Fruit fly (Drosophila melanogaster) whole organism, embryonic: ENCODE results near the gene ttm50.

ENCODE experiments used
- Adf1 ChIP-seq: fragments of 200-800 bp; sonication (Bioruptor generic); IDR thresholded peaks from 2 replicates; pipeline ENCODE4 v1.3.6; 2022; ENCODE audit warnings: missing biosample characterization, missing genetic modification characterization
- BEAF-32 ChIP-seq: fragments of 200-800 bp; sonication (Bioruptor generic); optimal IDR thresholded peaks from 3 replicates; lab custom pipeline; 2017; ENCODE audit warnings: missing biosample characterization, missing genetic modification characterization, mild to moderate bottlenecking, moderate library complexity, missing genetic modification reagents
- CG1024 ChIP-seq: fragments of 200-800 bp; sonication (Bioruptor generic); IDR thresholded peaks from 2 replicates; pipeline ENCODE4 v1.3.6; 2022; ENCODE audit warnings: missing biosample characterization, missing genetic modification characterization
- CG10267 ChIP-seq: fragments of 200-800 bp; sonication (Bioruptor generic); optimal IDR thresholded peaks from 2 replicates; lab custom pipeline; 2018; ENCODE audit warnings: missing biosample characterization, mild to moderate bottlenecking, missing genetic modification characterization, moderate library complexity
- CG10959 ChIP-seq: fragments of 200-800 bp; sonication (Bioruptor generic); IDR thresholded peaks from 2 replicates; pipeline ENCODE4 v1.3.6; 2022; ENCODE audit warnings: missing biosample characterization, missing genetic modification characterization
- CG11093 ChIP-seq: fragments of 200-800 bp; sonication (Bioruptor generic); IDR thresholded peaks from 3 replicates; pipeline ENCODE4 v1.3.6; 2022; ENCODE audit warnings: missing biosample characterization, missing genetic modification characterization
- CG11456 ChIP-seq: fragments of 200-800 bp; sonication (Bioruptor generic); IDR thresholded peaks from 3 replicates; pipeline ENCODE4 v1.3.6; 2022; ENCODE audit warnings: missing biosample characterization, missing genetic modification characterization
- CG12236 ChIP-seq: fragments of 200-800 bp; sonication (Bioruptor generic); optimal IDR thresholded peaks from 2 replicates; lab custom pipeline; 2016; ENCODE audit warnings: missing biosample characterization, missing genetic modification characterization
- CG13287 ChIP-seq: fragments of 200-800 bp; sonication (Bioruptor generic); IDR thresholded peaks from 2 replicates; pipeline ENCODE4 v1.3.6; 2022; ENCODE audit warnings: missing biosample characterization, missing genetic modification characterization; ENCODE audit not compliant: partially characterized antibody
- CG14014 ChIP-seq: fragments of 200-800 bp; sonication (Bioruptor generic); IDR thresholded peaks from 2 replicates; pipeline ENCODE4 v1.3.6; 2022; ENCODE audit warnings: missing biosample characterization, missing genetic modification characterization
- CG14050 ChIP-seq: fragments of 200-800 bp; sonication (Bioruptor generic); IDR thresholded peaks from 3 replicates; pipeline ENCODE4 v1.3.6; 2022; ENCODE audit warnings: missing biosample characterization, missing genetic modification characterization
- CG16813 ChIP-seq: fragments of 200-800 bp; sonication (Bioruptor generic); IDR thresholded peaks from 3 replicates; pipeline ENCODE4 v1.3.6; 2022; ENCODE audit warnings: missing biosample characterization, missing genetic modification characterization; ENCODE audit not compliant: partially characterized antibody
- CG17186 ChIP-seq: fragments of 200-800 bp; sonication (Bioruptor generic); optimal IDR thresholded peaks from 3 replicates; lab custom pipeline; 2017; ENCODE audit warnings: missing biosample characterization, missing genetic modification reagents, missing genetic modification characterization
- CG18011 ChIP-seq: fragments of 200-800 bp; sonication (Bioruptor generic); optimal IDR thresholded peaks from 2 replicates; lab custom pipeline; 2017; ENCODE audit warnings: missing biosample characterization, missing genetic modification characterization, mild to moderate bottlenecking, moderate library complexity, missing genotype
- CG18599 ChIP-seq: fragments of 200-800 bp; sonication (Bioruptor generic); optimal IDR thresholded peaks from 3 replicates; lab custom pipeline; 2017; ENCODE audit warnings: missing biosample characterization, missing genetic modification characterization, mild to moderate bottlenecking, moderate library complexity, missing genetic modification reagents
- CG32772 ChIP-seq: fragments of 200-800 bp; sonication (Bioruptor generic); IDR thresholded peaks from 2 replicates; pipeline ENCODE4 v1.3.6; 2022; ENCODE audit warnings: missing biosample characterization, missing genetic modification characterization
- CG3281 ChIP-seq: fragments of 200-800 bp; sonication (Bioruptor generic); optimal IDR thresholded peaks from 3 replicates; lab custom pipeline; 2017; ENCODE audit warnings: missing biosample characterization, mild to moderate bottlenecking, missing genetic modification characterization
- CG34376 ChIP-seq: fragments of 200-800 bp; sonication (Bioruptor generic); optimal IDR thresholded peaks from 2 replicates; lab custom pipeline; 2018; ENCODE audit warnings: missing biosample characterization, mild to moderate bottlenecking, missing genetic modification characterization
- CG4707 ChIP-seq: fragments of 200-800 bp; sonication (Bioruptor generic); optimal IDR thresholded peaks from 2 replicates; lab custom pipeline; 2018; ENCODE audit warnings: missing biosample characterization, mild to moderate bottlenecking, missing genetic modification characterization, moderate library complexity
- CG6254 ChIP-seq: fragments of 200-800 bp; sonication (Bioruptor generic); optimal IDR thresholded peaks from 3 replicates; lab custom pipeline; 2017; ENCODE audit warnings: mild to moderate bottlenecking, missing biosample characterization, missing genetic modification reagents, missing genetic modification characterization
- CG6683 ChIP-seq: fragments of 200-800 bp; sonication (Bioruptor generic); optimal IDR thresholded peaks from 2 replicates; lab custom pipeline; 2017; ENCODE audit warnings: missing biosample characterization, mild to moderate bottlenecking, missing genetic modification characterization, missing genetic modification reagents
- CG6854 ChIP-seq: fragments of 200-800 bp; sonication (Bioruptor generic); optimal IDR thresholded peaks from 3 replicates; lab custom pipeline; 2017; ENCODE audit warnings: missing biosample characterization, mild to moderate bottlenecking, missing genetic modification characterization
- CG7839 ChIP-seq: fragments of 200-800 bp; sonication (Bioruptor generic); optimal IDR thresholded peaks from 3 replicates; lab custom pipeline; 2018; ENCODE audit warnings: missing biosample characterization, mild to moderate bottlenecking, missing genetic modification characterization, moderate library complexity
- CG7987 ChIP-seq: fragments of 200-800 bp; sonication (Bioruptor generic); optimal IDR thresholded peaks from 2 replicates; lab custom pipeline; 2018; ENCODE audit warnings: missing biosample characterization, mild to moderate bottlenecking, missing genetic modification characterization, moderate library complexity
- CG8388 ChIP-seq: fragments of 200-800 bp; sonication (Bioruptor generic); optimal IDR thresholded peaks from 2 replicates; lab custom pipeline; 2019; ENCODE audit warnings: missing biosample characterization, mild to moderate bottlenecking, missing genetic modification characterization, moderate library complexity
- Dip3 ChIP-seq: fragments of 200-800 bp; sonication (Bioruptor generic); optimal IDR thresholded peaks from 3 replicates; lab custom pipeline; 2016; ENCODE audit warnings: missing biosample characterization, missing genetic modification characterization
- HLH54F ChIP-seq: fragments of 200-800 bp; sonication (Bioruptor generic); optimal IDR thresholded peaks from 3 replicates; lab custom pipeline; 2016; ENCODE audit warnings: missing biosample characterization, missing genetic modification characterization
- Hand ChIP-seq: fragments of 200-800 bp; sonication (Bioruptor generic); optimal IDR thresholded peaks from 2 replicates; lab custom pipeline; 2017; ENCODE audit warnings: mild to moderate bottlenecking, missing biosample characterization, missing genetic modification reagents, missing genetic modification characterization
- HmgZ ChIP-seq: fragments of 200-800 bp; sonication (Bioruptor generic); optimal IDR thresholded peaks from 2 replicates; lab custom pipeline; 2018; ENCODE audit warnings: missing biosample characterization, mild to moderate bottlenecking, missing genetic modification characterization
- Hmx ChIP-seq: fragments of 200-800 bp; sonication (Bioruptor generic); optimal IDR thresholded peaks from 2 replicates; lab custom pipeline; 2016; ENCODE audit warnings: missing biosample characterization, missing genetic modification characterization
- Hr39 ChIP-seq: fragments of >200 bp; optimal IDR thresholded peaks from 2 replicates; lab custom pipeline; 2017
- Myb ChIP-seq: fragments of 200-800 bp; sonication (Bioruptor generic); optimal IDR thresholded peaks from 2 replicates; lab custom pipeline; 2016; ENCODE audit warnings: missing biosample characterization, missing genetic modification characterization
- Rfx ChIP-seq: fragments of 200-800 bp; sonication (Bioruptor generic); IDR thresholded peaks from 2 replicates; pipeline ENCODE4 v1.3.6; 2022; ENCODE audit warnings: missing biosample characterization, missing genetic modification characterization
- Sin3A ChIP-seq: fragments of >200 bp; optimal IDR thresholded peaks from 2 replicates; lab custom pipeline; 2018
- Trl ChIP-seq, 3 experiments: fragments of >200 bp in 2 of 3; fragments of 200-800 bp in 1 of 3; sonication (Bioruptor generic) in 1 of 3; optimal IDR thresholded peaks; 2 replicates in 1 of 3; 3 replicates in 2 of 3; lab custom pipeline; 2016 to 2017; ENCODE audit warnings: missing biosample characterization in 1 of 3, missing genetic modification characterization in 1 of 3
- Vsx1 ChIP-seq: fragments of 200-800 bp; sonication (Bioruptor generic); optimal IDR thresholded peaks from 2 replicates; lab custom pipeline; 2017; ENCODE audit warnings: missing biosample characterization, mild to moderate bottlenecking, missing genetic modification characterization, missing genetic modification reagents
- ac ChIP-seq: fragments of 200-800 bp; sonication (Bioruptor generic); optimal IDR thresholded peaks from 3 replicates; lab custom pipeline; 2017; ENCODE audit warnings: missing biosample characterization, mild to moderate bottlenecking, missing genetic modification characterization
- aop ChIP-seq: fragments of 200-800 bp; sonication (Bioruptor generic); IDR thresholded peaks from 2 replicates; pipeline ENCODE4 v1.3.6; 2022; ENCODE audit warnings: missing biosample characterization, missing genetic modification characterization
- cg ChIP-seq: fragments of 200-800 bp; sonication (Bioruptor generic); optimal IDR thresholded peaks from 3 replicates; lab custom pipeline; 2019; ENCODE audit warnings: missing biosample characterization, mild to moderate bottlenecking, missing genetic modification characterization, moderate library complexity
- chif ChIP-seq, 2 experiments: fragments of 200-800 bp; sonication (Bioruptor generic); optimal IDR thresholded peaks; 3 replicates each; lab custom pipeline; 2016; ENCODE audit warnings: missing biosample characterization in 2 of 2, missing genetic modification characterization in 2 of 2
- ci ChIP-seq: fragments of 200-800 bp; sonication (Bioruptor generic); IDR thresholded peaks from 3 replicates; pipeline ENCODE4 v1.3.6; 2022; ENCODE audit warnings: missing biosample characterization, missing genetic modification characterization
- dan ChIP-seq: fragments of 200-800 bp; sonication (Bioruptor generic); IDR thresholded peaks from 2 replicates; pipeline ENCODE4 v1.3.6; 2022; ENCODE audit warnings: missing biosample characterization, missing genetic modification characterization
- ftz-f1 ChIP-seq: fragments of 200-800 bp; sonication (Bioruptor generic); optimal IDR thresholded peaks from 2 replicates; lab custom pipeline; 2016; ENCODE audit warnings: missing biosample characterization, missing genetic modification characterization
- grn ChIP-seq: fragments of 200-800 bp; sonication (Bioruptor generic); optimal IDR thresholded peaks from 3 replicates; lab custom pipeline; 2017; ENCODE audit warnings: missing biosample characterization, missing genetic modification characterization
- gsb ChIP-seq: fragments of 200-800 bp; sonication (Bioruptor generic); IDR thresholded peaks from 2 replicates; pipeline ENCODE4 v1.3.6; 2022; ENCODE audit warnings: missing biosample characterization, missing genetic modification characterization
- her ChIP-seq: fragments of 200-800 bp; sonication (Bioruptor generic); optimal IDR thresholded peaks from 2 replicates; lab custom pipeline; 2016; ENCODE audit warnings: missing biosample characterization, missing genetic modification characterization
- jigr1 ChIP-seq: fragments of 200-800 bp; sonication (Bioruptor generic); IDR thresholded peaks from 3 replicates; pipeline ENCODE4 v1.3.6; 2022; ENCODE audit warnings: missing biosample characterization, missing genetic modification characterization
- ken ChIP-seq: fragments of 200-800 bp; sonication (Bioruptor generic); IDR thresholded peaks from 3 replicates; pipeline ENCODE4 v1.3.6; 2022; ENCODE audit warnings: missing biosample characterization, missing genetic modification characterization
- nerfin-2 ChIP-seq: fragments of 200-800 bp; sonication (Bioruptor generic); IDR thresholded peaks from 2 replicates; pipeline ENCODE4 v1.3.6; 2022; ENCODE audit warnings: missing biosample characterization, missing genetic modification characterization; ENCODE audit not compliant: partially characterized antibody
- otp ChIP-seq: fragments of 200-800 bp; sonication (Bioruptor generic); IDR thresholded peaks from 3 replicates; pipeline ENCODE4, ENCODE4 v1.3.6; 2022; ENCODE audit warnings: missing biosample characterization, missing genetic modification characterization
- pros ChIP-seq: fragments of 200-800 bp; sonication (Bioruptor generic); optimal IDR thresholded peaks from 3 replicates; lab custom pipeline; 2019; ENCODE audit warnings: missing biosample characterization, mild to moderate bottlenecking, missing genetic modification characterization, moderate library complexity
- sima ChIP-seq: fragments of 200-800 bp; sonication (Bioruptor generic); optimal IDR thresholded peaks from 2 replicates; lab custom pipeline; 2016; ENCODE audit warnings: missing biosample characterization, missing genetic modification characterization
- trem ChIP-seq: fragments of 200-800 bp; optimal IDR thresholded peaks from 3 replicates; lab custom pipeline; 2019; ENCODE audit warnings: missing biosample characterization, mild to moderate bottlenecking, missing genetic modification characterization, moderate library complexity
- wdn ChIP-seq: fragments of 200-800 bp; sonication (Bioruptor generic); IDR thresholded peaks from 2 replicates; pipeline ENCODE4 v1.3.6; 2022; ENCODE audit warnings: missing biosample characterization, missing genetic modification characterization

ttm50 gene

DNA sequence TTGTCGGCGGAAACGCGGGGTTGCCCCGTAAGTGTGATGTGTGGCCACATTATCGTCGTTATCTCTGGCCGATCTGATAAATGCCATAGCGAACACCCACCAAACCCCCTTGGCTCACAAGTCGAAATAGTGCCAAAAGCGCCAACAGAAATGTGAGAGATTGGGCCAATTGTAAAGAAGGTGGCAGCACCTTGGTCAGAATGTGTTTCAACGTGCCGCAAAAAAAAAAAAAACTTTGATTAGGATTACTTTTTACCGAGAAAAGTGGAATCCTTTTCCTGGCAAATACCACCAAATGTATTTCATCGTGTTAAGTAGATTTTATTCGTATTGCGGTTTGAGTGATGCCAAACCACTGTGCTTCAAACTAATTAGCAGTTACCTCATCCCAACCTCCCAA, 11.0 kb upstream of the ttm50 start (continued):
- TF ChIP-seq CG4707 (GFP tag; lab: Kevin White, UChicago) (no peak), trem (tag; lab: Kevin White, UChicago) (no peak), grn (GFP tag; lab: Kevin White, UChicago) (peak; percentile 78), Hr39 (no peak), CG32772 (peak; percentile 75), pros (GFP tag; lab: Kevin White, UChicago) (no peak), her (peak; percentile 88), Dip3 (peak; percentile 86), BEAF-32 (no peak), CG14050 (peak; percentile 84), nerfin-2 (GFP tag; lab: Robert Waterston, UW) (no peak), Rfx (GFP tag; lab: Robert Waterston, UW) (peak; percentile 95), wdn (GFP tag; lab: Robert Waterston, UW) (peak; percentile 91), CG12236 (GFP tag; lab: Kevin White, UChicago) (peak; percentile 20), CG17186 (GFP tag; lab: Kevin White, UChicago) (no peak), dan (no peak), Sin3A (no peak), ftz-f1 (GFP tag; lab: Kevin White, UChicago) (no peak), CG6683 (peak; percentile 56), CG1024 (GFP tag; lab: Robert Waterston, UW) (peak; percentile 37; the same call in 1 of the 2 replicates), aop (peak; percentile 70), jigr1 (peak; percentile 78; the same call in 2 of the 3 replicates), CG3281 (GFP tag; lab: Kevin White, UChicago) (peak; percentile 86), CG18011 (GFP tag; lab: Kevin White, UChicago) (peak; percentile 59), Hand (GFP tag; lab: Kevin White, UChicago) (peak; percentile 81), chif (GFP tag; optimal IDR thresholded peaks at IDR 0.05; lab: Kevin White, UChicago) (peak; percentile 56 to 80), CG6854 (GFP tag; lab: Kevin White, UChicago) (peak; percentile 53), sima (GFP tag; lab: Kevin White, UChicago) (peak; percentile 42), CG14014 (GFP tag; lab: Robert Waterston, UW) (peak; percentile 92), CG8388 (peak; percentile 16), Myb (GFP tag; lab: Kevin White, UChicago) (peak; percentile 74), CG16813 (GFP tag; lab: Robert Waterston, UW) (no peak), CG18599 (GFP tag; lab: Kevin White, UChicago) (peak; percentile 92), CG11093 (peak; percentile 77; the same call in 2 of the 3 replicates), CG10267 (peak; percentile 5), Hmx (GFP tag; lab: Kevin White, UChicago) (no peak), CG11456 (GFP tag; lab: Robert Waterston, UW) (peak; percentile 90)

DNA sequence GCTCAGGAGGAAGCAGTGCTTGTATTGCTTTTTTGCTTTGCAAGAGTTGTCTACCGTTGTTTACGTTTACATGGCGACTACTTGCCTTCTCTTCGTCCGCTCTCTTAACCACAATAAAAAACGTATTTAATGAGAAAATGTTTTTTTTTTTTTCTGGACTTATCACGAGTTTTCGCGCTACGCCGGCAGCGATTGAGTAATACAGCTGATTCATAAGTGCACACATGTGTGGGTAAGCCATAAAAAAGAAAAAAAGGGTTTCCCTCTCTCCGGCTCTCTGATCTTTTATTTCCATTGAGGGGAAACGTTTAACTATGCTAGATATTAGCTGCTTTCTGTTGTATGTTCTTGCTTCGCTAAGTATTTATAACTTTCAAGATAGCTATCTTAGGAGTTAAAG, 10.1 kb upstream of the ttm50 start:
- TF ChIP-seq CG7987 (GFP tag; lab: Kevin White, UChicago): no peak
- TF ChIP-seq cg (GFP tag; lab: Kevin White, UChicago): peak; percentile 11
- peak; percentile 13 for TF ChIP-seq CG34376
- no peak for TF ChIP-seq gsb (GFP tag; lab: Robert Waterston, UW)
- TF ChIP-seq CG6254 (GFP tag; lab: Kevin White, UChicago): no peak
- TF ChIP-seq Trl (optimal IDR thresholded peaks at IDR 0.05; lab: Kevin White, UChicago): peak in 1 of 2 experiments; percentile 35
- no peak for TF ChIP-seq Trl (GFP tag; optimal IDR thresholded peaks at IDR 0.05; lab: Kevin White, UChicago)
- TF ChIP-seq ci (GFP tag; lab: Robert Waterston, UW): no peak
- no peak for TF ChIP-seq HmgZ (tag; lab: Kevin White, UChicago)
- no peak for TF ChIP-seq Vsx1 (GFP tag; lab: Kevin White, UChicago)
- TF ChIP-seq CG10959 (GFP tag; lab: Robert Waterston, UW): no peak
- no peak for TF ChIP-seq ken
- no peak for TF ChIP-seq ac (GFP tag; lab: Kevin White, UChicago)
- no peak for TF ChIP-seq CG7839 (tag; lab: Kevin White, UChicago)
- TF ChIP-seq HLH54F: no peak
- TF ChIP-seq otp (GFP tag; lab: Robert Waterston, UW): no peak
- peak; percentile 53; the same call in 1 of the 2 replicates for TF ChIP-seq Adf1 (GFP tag; lab: Robert Waterston, UW)
- no peak for TF ChIP-seq CG13287 (GFP tag; lab: Robert Waterston, UW)
